Worm (Caenorhabditis elegans) whole organism, L2 larva: ENCODE results near the gene cyp-13A6.

Source experiments
- ZK546.5 ChIP-seq: sonication (generic microtip); optimal IDR thresholded peaks from 2 replicates; lab custom pipeline; 2017; ENCODE audit warnings: missing biosample characterization, missing genetic modification characterization
- alr-1 ChIP-seq: fragments of 150-350 bp; optimal IDR thresholded peaks from 2 replicates; lab custom pipeline; 2014; ENCODE audit warnings: missing biosample characterization, missing genetic modification characterization
- lin-39 ChIP-seq: fragments of 150-350 bp; optimal IDR thresholded peaks from 2 replicates; lab custom pipeline; 2014; ENCODE audit warnings: missing biosample characterization, missing genetic modification reagents, missing genetic modification characterization
- lsy-2 ChIP-seq, 2 experiments: fragments of 150-350 bp in 1 of 2; sonication (generic microtip) in 1 of 2; optimal IDR thresholded peaks; 2 replicates each; lab custom pipeline; 2014 to 2017; ENCODE audit warnings: missing biosample characterization in 2 of 2, missing genetic modification characterization in 2 of 2
- nhr-11 ChIP-seq: fragments of 150-350 bp; optimal IDR thresholded peaks from 2 replicates; lab custom pipeline; 2014; ENCODE audit warnings: missing biosample characterization, missing genetic modification characterization
- nhr-21 ChIP-seq: fragments of 150-350 bp; optimal IDR thresholded peaks from 2 replicates; lab custom pipeline; 2014; ENCODE audit warnings: missing biosample characterization, missing genetic modification characterization
- nhr-25 ChIP-seq: fragments of 150-350 bp; sonication (generic microtip); optimal IDR thresholded peaks from 3 replicates; lab custom pipeline; 2014; ENCODE audit warnings: missing biosample characterization, missing genetic modification characterization

DNA sequence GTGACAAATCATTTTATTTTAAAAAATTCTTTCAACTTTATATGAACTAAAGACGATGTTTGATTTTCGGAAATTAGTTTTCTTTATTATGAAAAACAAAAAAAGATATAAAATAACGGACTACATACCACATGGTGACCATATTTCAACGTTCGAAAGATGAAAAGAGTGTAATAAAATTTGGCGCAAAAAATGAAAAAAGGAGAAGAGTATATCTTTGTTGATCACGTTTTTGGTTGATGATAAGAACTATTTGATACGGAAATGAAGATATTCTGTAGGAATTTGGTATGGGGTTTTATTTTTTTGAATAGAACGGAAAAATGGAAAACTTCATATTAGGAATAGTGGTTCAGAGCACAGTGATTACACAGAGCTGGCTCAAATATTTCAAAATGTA, 49.6 kb downstream of the cyp-13A6 start, which contains the start of gene Y53C12B.7:
- TF ChIP-seq lin-39 (tag; lab: Kevin White, UChicago) (no peak), lsy-2 (tag; optimal IDR thresholded peaks at IDR 0.05; lab: Kevin White, UChicago) (no peak), ZK546.5 (tag; lab: Kevin White, UChicago) (no peak), nhr-21 (tag; lab: Kevin White, UChicago) (no peak), nhr-11 (no peak), alr-1 (tag; lab: Kevin White, UChicago) (no peak), nhr-25 (tag; lab: Kevin White, UChicago) (no peak)
